Fruit fly (Drosophila melanogaster) Kc167 (cell line): ENCODE results near the gene CG34297.

Experiments used
- Myc ChIP-seq: fragments of >200 bp; optimal IDR thresholded peaks from 2 replicates; lab custom pipeline; 2017; ENCODE audit warnings: missing external identifiers
- Sin3A ChIP-seq: fragments of >200 bp; optimal IDR thresholded peaks from 2 replicates; lab custom pipeline; 2018; ENCODE audit warnings: missing external identifiers
- h ChIP-seq: fragments of >200 bp; optimal IDR thresholded peaks from 3 replicates; lab custom pipeline; 2018; ENCODE audit warnings: missing external identifiers
- insv ChIP-seq: fragments of >200 bp; optimal IDR thresholded peaks from 3 replicates; lab custom pipeline; 2018; ENCODE audit warnings: missing external identifiers
- psq ChIP-seq: fragments of >200 bp; optimal IDR thresholded peaks from 2 replicates; lab custom pipeline; 2017; ENCODE audit warnings: missing external identifiers
- ttk ChIP-seq: sonication (Bioruptor generic); optimal IDR thresholded peaks from 2 replicates; lab custom pipeline; 2017; ENCODE audit warnings: missing external identifiers

CG34297 gene

dm6 chr3R:6760755-6761647 is 13.2 kb upstream of the CG34297 start:
- TF ChIP-seq ttk, result no peak
- TF ChIP-seq insv, result no peak

DNA sequence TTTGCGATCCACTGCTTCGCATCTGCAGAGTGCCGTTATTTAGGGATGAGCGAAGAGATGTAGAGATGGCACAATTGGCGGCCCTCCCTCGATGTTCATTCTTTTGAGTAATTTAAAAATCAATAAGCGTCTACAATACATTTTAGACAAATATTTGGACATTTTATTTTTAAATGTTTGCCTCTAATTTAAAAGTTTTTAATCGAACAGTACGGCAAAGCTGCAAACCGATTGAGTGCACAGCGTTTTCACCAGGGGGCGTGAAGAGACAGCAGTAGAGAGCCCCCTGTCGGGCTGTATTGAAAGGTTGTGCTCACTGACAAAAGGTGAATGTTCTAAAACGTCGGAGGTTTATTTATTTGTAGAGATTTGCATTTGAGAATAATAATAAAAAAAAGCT is 11.6 kb upstream of the CG34297 start, which contains the start of gene bcd:
bcd (minus strand) TSS at position 48 of the 400 bp plus-strand sequence.
- TF ChIP-seq ttk (no peak), insv (no peak), Myc (lab: Kevin White, UChicago) (no peak), psq (lab: Kevin White, UChicago) (no peak), Sin3A (lab: Kevin White, UChicago) (no peak), h (no peak)

DNA sequence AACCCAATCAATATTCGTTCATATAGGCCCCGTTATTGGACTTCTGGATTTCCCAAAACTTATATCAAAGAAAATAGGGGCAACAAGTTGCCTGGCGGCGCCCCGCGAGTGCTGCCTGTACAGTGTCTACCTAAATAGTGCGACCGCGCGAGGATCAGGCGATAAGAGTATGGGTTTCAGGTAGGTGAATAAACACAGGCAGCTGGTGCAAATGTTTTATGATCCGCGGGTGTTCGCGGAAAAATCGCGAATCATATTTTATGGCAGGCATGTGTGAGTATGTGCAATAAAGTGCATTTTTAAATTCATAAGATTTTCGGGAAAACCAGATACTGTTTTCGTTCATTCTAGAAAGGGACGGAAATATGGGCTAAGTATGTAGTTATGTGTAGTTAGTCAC is 7.6 kb upstream of the CG34297 start:
- no peak for TF ChIP-seq Sin3A (lab: Kevin White, UChicago)
- TF ChIP-seq Myc (lab: Kevin White, UChicago), result no peak
- TF ChIP-seq h, result no peak
- TF ChIP-seq ttk, result no peak
- no peak for TF ChIP-seq insv
- no peak for TF ChIP-seq psq (lab: Kevin White, UChicago)

- no peak for TF ChIP-seq Myc (lab: Kevin White, UChicago)
- no peak for TF ChIP-seq Sin3A (lab: Kevin White, UChicago)
- no peak for TF ChIP-seq ttk
- TF ChIP-seq psq (lab: Kevin White, UChicago), result no peak
- no peak for TF ChIP-seq h
- TF ChIP-seq insv, result no peak
Observed at dm6 chr3R:6754104-6754951, 6.5 kb upstream of the CG34297 start, which contains the start of gene zen. zen (minus strand) TSS chr3R:6754194.

dm6 chr3R:6751467-6752155 is 3.8 kb upstream of the CG34297 start:
- TF ChIP-seq Myc (lab: Kevin White, UChicago) (no peak), psq (lab: Kevin White, UChicago) (no peak), ttk (no peak), insv (no peak), h (no peak), Sin3A (lab: Kevin White, UChicago) (no peak)

dm6 chr3R:6746212-6746611 is 1.6 kb downstream of the CG34297 start:
- TF ChIP-seq Sin3A (lab: Kevin White, UChicago) (no peak), h (no peak), Myc (lab: Kevin White, UChicago) (no peak), insv (no peak), ttk (no peak), psq (lab: Kevin White, UChicago) (no peak)

DNA sequence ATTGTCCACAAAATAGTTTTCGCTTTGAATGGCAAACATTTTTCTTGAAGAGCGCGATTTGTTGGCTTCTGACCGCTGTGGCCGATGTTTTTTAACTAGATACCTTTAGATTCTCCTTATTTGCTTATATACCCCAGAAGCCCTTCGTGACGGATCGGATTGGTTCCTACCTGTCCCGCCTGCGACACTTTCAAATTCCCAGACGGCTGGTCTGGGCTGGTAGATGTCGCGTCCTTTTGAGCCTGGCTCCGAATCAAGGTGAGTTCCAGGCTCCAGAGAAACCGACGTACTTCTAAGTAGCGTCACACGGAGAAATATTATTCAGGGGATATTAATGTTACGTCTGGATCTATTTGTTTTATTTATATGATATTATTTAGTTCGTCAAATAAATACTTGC is 3.8 kb downstream of the CG34297 start, which contains the start of gene zen2:
zen2 (minus strand) TSS at position 101 of the 400 bp plus-strand sequence.
- no peak for TF ChIP-seq h
- no peak for TF ChIP-seq psq (lab: Kevin White, UChicago)
- no peak for TF ChIP-seq ttk
- TF ChIP-seq insv, result no peak
- TF ChIP-seq Myc (lab: Kevin White, UChicago), result no peak
- TF ChIP-seq Sin3A (lab: Kevin White, UChicago), result no peak

- TF ChIP-seq Sin3A (lab: Kevin White, UChicago) (no peak), ttk (no peak), insv (no peak), h (no peak), Myc (lab: Kevin White, UChicago) (no peak), psq (lab: Kevin White, UChicago) (no peak)
Observed at dm6 chr3R:6741983-6742382, 5.8 kb downstream of the CG34297 start, which contains the start of gene pb. pb (minus strand) TSS chr3R:6742063.

DNA sequence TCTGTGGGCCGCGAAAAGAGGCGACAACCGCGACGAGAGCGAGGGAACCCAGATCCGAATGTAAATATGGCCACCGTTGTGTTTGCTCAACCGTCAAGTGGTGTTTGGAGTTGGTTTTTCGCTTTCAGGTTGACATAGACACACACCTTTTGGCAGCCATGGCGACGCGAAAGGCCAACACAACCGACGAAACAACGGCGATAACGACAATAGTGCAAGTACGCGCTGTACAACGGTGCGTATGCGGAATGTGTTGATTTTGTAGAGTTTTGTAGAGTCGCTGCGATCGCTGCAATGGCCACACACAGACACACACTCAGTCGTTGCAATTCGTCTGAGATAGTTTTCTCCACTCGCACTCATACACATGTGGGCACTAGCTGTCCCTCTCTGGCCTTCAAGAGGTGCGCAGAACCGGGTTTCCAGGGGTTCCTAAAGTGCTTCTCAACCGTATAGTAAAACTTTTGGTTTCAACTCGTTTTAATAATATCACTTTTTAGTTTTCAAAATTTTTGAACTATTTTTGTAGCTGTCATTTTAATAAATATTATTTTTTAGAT is 6.3 kb downstream of the CG34297 start:
- TF ChIP-seq Myc (lab: Kevin White, UChicago) (no peak), Sin3A (lab: Kevin White, UChicago) (no peak), h (no peak)

- TF ChIP-seq Myc (lab: Kevin White, UChicago) (no peak), Sin3A (lab: Kevin White, UChicago) (no peak), h (no peak), psq (lab: Kevin White, UChicago) (no peak), insv (no peak), ttk (no peak)
Observed at dm6 chr3R:6735722-6736121, 12.1 kb downstream of the CG34297 start.

- no peak for TF ChIP-seq Myc (lab: Kevin White, UChicago)
- TF ChIP-seq Sin3A (lab: Kevin White, UChicago), result no peak
- no peak for TF ChIP-seq insv
- TF ChIP-seq h, result no peak
- no peak for TF ChIP-seq psq (lab: Kevin White, UChicago)
- no peak for TF ChIP-seq ttk
Observed at dm6 chr3R:6726119-6726518, 21.7 kb downstream of the CG34297 start.
